Worm (Caenorhabditis elegans): ENCODE measurements around the gene F17C8.7.
"Not testable (repeated sequence)": the region's sequence is repeated elsewhere in the genome, so short reads cannot be mapped to it uniquely, and the experiment has no call there.

Gene F17C8.7

DNA sequence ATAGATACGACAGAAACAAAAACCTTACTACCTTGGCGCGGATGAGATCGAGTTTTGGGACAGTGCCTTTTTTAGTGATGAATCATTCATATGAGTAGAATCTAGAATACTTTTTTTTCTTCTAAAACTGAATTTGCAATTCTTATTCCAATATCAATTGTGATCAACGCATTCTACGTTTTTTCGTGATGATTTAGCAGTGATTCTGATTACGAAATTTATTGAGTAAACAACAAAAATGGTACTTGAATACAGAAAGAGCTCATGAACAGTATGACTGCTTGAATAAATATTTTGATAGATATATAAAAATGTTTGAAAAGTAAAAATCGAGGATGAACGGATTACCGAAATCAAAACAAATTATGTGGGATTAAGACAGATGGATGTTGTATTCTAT, 20.5 kb upstream of the F17C8.7 start, which contains the start of gene him-18:
TSS of gene him-18 (minus strand) at position 101 of the 400 bp plus-strand sequence.
- no peak for TF ChIP-seq dao-5 (tag; optimal IDR thresholded peaks at IDR 0.05)
- TF ChIP-seq him-1 (tag; optimal IDR thresholded peaks at IDR 0.05): no peak
- TF ChIP-seq W03F9.2 (tag; optimal IDR thresholded peaks at IDR 0.05): no peak

DNA sequence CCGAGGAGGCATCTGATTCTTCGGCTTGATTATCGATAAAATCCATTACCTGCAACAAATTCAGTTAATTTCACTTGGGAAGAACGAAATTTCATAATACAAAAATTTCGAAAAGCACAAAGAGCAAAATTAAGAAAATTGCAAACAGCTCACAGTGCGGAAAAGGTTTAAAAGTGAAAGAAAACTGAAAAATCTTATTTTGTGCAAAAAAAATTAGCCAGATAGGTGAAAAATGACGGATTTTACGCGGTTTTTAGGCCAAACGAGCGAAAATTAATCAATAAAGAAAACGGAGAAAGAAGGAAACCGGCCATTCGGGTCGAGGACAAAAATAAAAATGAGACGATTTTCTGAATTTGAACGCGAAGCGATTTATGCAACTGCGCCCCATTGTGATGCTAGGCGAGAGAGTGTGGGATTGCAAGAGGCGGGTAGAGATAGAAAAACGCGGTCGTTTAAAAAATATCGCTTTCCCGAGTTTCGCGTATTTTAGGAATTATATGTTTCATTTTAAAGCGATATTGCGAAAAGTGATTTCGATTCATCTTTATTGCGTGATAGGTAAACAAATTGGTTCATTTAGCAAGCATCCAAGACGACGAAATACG, 14.8 kb upstream of the F17C8.7 start, which contains the start of gene emb-5:
TSS of gene emb-5 (minus strand) at position 51 of the 608 bp plus-strand sequence.
- TF ChIP-seq dao-5 (tag; optimal IDR thresholded peaks at IDR 0.05): no peak
- no peak for TF ChIP-seq W03F9.2 (tag; optimal IDR thresholded peaks at IDR 0.05)
- no peak for TF ChIP-seq him-1 (tag; optimal IDR thresholded peaks at IDR 0.05)

DNA sequence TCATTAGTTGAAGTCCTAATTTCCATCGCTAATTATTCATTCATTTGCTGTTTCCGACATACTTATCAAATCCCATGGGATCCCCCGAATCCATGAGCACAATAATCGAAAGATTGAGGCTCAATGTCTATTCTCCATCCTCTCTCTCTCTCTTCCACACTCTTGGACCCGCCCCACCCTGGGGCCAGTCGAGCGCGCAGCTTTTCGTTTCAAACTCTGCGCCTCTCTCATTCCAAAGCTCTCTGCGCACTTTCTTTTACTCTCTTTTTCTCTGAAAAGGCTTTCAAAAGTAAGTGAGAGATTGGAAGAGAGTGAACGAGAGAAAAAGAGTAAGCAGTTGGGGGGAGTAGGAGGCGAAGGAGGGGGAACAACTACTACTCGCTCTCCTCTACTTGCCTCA, 13.8 kb upstream of the F17C8.7 start, which contains the start of gene acy-1:
TSS of gene acy-1 (plus strand) at position 346 of the 400 bp plus-strand sequence.
- TF ChIP-seq dao-5 (tag; optimal IDR thresholded peaks at IDR 0.05) (no peak), W03F9.2 (tag; optimal IDR thresholded peaks at IDR 0.05) (no peak), him-1 (tag; optimal IDR thresholded peaks at IDR 0.05) (peak; percentile 70)

DNA sequence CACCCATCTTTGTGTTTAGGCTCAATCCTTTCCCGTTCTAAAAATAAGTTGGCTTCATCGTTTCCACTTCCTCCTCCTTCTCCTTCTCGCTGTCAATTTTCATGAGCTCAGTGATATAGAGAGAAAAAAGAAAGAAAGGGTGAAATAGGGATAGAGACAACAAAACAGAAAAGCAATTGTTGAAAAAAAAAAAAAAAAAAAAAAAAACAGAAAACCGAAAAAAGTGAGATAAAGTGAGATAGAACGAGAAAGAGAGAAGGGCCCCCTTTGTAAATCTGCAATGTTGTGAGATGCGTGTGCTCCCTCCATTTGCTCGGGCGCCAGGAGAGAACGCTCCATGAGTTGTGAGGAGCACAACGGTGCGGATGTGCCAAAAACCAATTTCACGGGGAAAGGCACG, 11.6 kb upstream of the F17C8.7 start:
- TF ChIP-seq him-1 (tag; optimal IDR thresholded peaks at IDR 0.05) (peak; percentile 13), dao-5 (tag; optimal IDR thresholded peaks at IDR 0.05) (no peak)

DNA sequence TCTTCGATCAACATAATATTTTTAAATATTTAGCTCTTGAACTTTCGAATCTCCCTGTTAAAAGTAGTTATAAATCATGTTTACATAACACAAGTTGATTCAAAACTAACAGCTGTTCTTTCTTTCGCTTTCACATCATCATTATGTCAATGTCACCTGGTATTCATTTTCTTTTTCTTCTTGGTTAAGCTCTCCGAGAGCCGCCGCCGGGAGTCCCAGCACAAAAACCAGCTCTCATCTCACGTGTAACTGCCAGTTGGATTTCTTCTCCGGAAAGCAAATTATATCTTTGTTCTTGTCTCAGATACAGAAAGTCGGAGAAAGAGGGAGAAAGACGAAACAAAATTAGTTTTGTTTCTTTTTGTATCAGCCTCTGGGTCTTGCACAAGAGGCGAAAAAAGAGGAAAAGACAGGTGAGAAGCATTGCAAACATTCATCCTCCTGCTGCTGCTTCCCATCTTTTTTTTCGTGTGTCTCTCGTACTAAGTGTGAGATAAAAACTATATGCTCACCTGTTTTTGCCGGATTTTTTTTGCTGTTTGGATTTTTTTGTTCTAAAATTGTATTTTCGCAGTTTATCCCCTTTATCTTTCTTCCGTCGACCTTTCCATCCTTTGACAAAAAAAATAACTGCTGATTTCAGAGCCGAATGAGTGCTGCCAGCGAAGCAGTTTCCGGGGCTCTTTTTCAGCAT, 4.1 kb upstream of the F17C8.7 start, which contains the start of gene F17C8.3:
TSS of gene F17C8.3 (plus strand) at position 644 of the 694 bp plus-strand sequence.
- TF ChIP-seq dao-5 (tag; optimal IDR thresholded peaks at IDR 0.05) (no peak), him-1 (tag; optimal IDR thresholded peaks at IDR 0.05) (no peak), W03F9.2 (tag; optimal IDR thresholded peaks at IDR 0.05) (no peak)

DNA sequence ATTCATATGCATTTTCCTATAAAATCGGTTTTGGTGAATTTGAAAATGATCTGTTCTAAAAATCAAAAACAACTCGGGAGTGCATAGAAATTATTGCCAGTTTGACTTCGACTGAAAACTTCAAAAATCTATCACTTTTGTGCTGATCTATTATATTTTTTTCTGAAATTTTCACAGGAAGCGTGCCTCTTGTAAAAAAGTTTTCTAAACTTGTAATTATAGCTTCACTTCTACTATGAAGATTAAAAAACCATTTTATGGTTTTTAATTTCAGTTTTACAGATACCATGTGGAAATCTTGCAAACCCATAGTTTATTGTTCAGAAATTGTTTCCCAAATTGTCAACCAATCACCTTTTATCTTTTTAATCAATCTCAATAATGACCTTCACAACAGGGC, 1.5 kb upstream of the F17C8.7 start, which contains the start of gene F17C8.9:
TSS of gene F17C8.9 (plus strand) at position 301 of the 400 bp plus-strand sequence.
- TF ChIP-seq him-1 (tag; optimal IDR thresholded peaks at IDR 0.05): no peak
- no peak for TF ChIP-seq dao-5 (tag; optimal IDR thresholded peaks at IDR 0.05)
- TF ChIP-seq W03F9.2 (tag; optimal IDR thresholded peaks at IDR 0.05): no peak

DNA sequence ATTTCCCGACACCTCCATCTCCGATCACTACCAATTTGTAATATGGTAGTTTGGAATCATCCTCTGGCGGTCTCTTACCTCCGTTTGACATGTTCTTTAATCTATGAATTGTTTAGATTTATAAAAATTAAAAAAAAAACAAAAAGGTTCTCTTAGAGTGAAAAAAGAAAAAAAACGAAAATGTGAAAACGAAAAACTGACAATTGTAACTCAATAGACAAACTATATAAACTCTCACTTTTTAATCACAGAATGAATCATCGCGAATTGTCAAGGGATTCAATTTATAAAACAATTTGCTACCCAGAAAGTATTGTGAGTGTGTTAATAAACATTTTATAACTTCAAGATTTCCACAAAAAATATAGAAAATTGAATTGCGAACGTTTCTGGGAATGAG, 4.4 kb downstream of the F17C8.7 start, which contains the start of gene ras-2:
TSS of gene ras-2 (minus strand) at position 101 of the 400 bp plus-strand sequence.
- TF ChIP-seq him-1 (tag; optimal IDR thresholded peaks at IDR 0.05): no peak

DNA sequence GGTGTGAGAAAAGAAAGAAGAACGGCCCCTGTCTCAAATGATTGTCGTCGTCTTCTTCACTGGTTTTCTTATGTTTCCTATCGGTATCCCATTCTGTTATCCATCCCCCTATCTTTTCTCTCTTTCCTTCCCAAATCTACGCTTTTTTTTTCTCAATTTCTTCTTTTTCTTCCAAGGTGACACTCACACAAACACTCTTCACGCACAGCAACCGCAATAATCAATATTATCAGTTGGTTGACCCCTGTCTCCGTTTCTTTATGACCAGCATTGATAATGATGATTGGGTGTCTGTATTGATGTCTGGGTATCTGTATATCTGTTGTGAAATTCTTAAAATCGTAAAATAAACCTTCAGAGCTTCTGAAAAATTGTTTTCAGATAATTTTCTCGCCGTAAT, 5.3 kb downstream of the F17C8.7 start:
- TF ChIP-seq him-1 (tag; optimal IDR thresholded peaks at IDR 0.05) (no peak), dao-5 (tag; optimal IDR thresholded peaks at IDR 0.05) (no peak), W03F9.2 (tag; optimal IDR thresholded peaks at IDR 0.05) (peak; percentile 8)

DNA sequence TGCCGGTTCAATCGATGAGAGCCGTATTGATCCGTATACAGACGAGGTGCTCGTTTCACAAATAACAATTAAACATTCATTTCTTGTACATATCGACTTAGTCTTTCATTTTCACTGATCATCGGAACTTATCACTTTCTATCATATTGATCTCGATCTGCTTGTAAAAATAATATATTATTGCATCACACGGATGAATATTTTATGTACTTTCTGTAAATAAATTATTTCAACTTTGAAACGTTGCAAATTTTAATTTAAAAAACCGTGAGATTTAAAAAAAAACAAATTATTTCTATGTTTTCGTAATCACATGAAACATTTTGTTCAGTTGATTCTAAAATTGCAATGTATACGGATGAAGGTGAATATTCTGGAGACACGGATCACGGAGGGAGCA, 7.1 kb downstream of the F17C8.7 start, which contains the start of gene twk-6:
TSS of gene twk-6 (plus strand) at position 301 of the 400 bp plus-strand sequence.
- not testable (repeated sequence) for TF ChIP-seq W03F9.2, dao-5, him-1 (tag; optimal IDR thresholded peaks at IDR 0.05)

DNA sequence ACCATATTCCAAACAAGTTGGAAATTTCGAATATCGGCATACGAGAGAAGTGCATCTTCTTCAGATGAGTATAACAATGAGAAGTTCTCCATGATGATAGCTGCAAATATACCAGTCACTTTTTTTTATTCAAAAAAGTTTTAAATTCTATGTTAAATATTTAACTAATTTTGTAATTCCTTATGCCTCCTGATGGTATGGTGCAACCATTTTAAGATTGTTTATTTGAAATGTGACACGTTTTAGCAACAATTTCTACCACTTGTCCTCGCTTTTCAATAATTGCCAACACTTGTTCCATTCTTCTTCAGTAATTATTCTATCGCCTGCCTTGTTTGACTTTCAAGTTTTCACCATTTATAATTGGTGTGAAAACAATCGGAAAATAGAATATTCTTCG, 10.4 kb downstream of the F17C8.7 start, which contains the start of gene F17C8.6:
TSS of gene F17C8.6 (minus strand) at position 101 of the 400 bp plus-strand sequence.
- no peak for TF ChIP-seq W03F9.2 (tag; optimal IDR thresholded peaks at IDR 0.05)
- TF ChIP-seq him-1 (tag; optimal IDR thresholded peaks at IDR 0.05): no peak
- TF ChIP-seq dao-5 (tag; optimal IDR thresholded peaks at IDR 0.05): no peak

DNA sequence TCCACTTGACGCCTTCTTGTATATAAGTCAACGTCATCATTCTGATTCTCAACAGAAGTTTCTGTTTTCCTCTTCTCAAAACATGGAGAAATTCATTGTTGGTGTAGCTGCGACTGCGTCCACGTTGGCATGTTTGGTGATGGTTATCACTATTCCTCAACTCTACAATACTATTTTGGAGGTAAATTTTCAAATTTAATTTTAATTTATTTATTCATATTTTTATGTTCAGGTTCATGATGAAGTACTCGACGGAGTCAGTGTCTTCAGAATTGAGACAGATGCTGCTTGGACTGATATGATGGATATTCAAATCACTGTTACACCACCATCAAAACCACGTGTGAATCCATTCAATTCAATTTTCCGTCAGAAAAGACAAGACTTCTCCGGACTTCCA, 12.6 kb downstream of the F17C8.7 start, which contains the start of gene col-89:
TSS of gene col-89 (plus strand) at position 19 of the 400 bp plus-strand sequence.
- TF ChIP-seq W03F9.2 (tag; optimal IDR thresholded peaks at IDR 0.05) (no peak), him-1 (tag; optimal IDR thresholded peaks at IDR 0.05) (no peak), dao-5 (tag; optimal IDR thresholded peaks at IDR 0.05) (no peak)

DNA sequence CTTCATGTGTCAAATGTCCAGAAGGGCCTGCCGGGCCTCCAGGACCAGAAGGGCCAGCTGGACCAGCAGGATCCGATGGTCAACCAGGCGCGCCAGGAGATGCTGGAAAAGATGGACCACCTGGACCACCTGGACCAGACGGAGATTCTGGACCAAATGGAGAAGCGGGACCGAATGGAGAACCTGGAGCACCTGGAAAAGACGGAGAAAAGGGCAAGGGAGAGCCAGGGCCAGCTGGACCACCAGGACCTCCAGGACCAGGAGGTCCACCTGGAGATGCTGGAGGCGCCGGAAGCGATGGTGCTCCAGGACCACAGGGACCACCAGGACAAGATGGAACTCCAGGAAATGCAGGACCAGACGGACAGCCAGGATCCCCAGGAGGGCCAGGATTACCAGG, 13.1 kb downstream of the F17C8.7 start:
- TF ChIP-seq dao-5 (tag; optimal IDR thresholded peaks at IDR 0.05): no peak
- TF ChIP-seq him-1 (tag; optimal IDR thresholded peaks at IDR 0.05): no peak
- no peak for TF ChIP-seq W03F9.2 (tag; optimal IDR thresholded peaks at IDR 0.05)

DNA sequence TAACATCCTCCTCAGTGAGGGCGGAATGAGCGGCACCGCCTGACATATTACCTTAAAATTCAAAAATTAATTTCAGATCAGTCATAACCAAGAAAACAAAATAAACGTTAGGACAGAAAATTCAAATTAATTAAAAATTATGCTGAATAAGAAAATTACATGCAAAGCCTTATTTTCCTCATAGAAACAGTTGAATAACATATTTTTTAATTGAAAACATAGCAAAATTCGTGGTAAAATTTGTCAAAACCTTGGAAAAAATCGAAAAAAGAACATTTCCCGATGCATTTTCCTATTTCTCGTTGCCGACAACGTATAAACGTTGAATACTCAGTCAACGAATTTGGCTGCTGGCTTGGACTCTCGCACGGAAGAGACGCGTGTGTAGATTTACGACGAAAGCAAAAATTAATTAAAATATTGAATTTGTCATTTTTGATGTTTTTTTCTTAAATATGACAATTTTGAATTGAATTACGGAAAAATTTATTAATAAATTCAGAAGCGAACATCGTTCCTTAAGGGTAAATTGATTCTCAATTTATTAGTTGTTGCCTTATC, 18.5 kb downstream of the F17C8.7 start, which contains the start of the genes rps-0 and rbg-3:
TSS of gene rps-0 (minus strand) at position 51 of the 561 bp plus-strand sequence.
TSS of gene rbg-3 (plus strand) at position 424 of the 561 bp plus-strand sequence.
- TF ChIP-seq dao-5 (tag; optimal IDR thresholded peaks at IDR 0.05): no peak
- no peak for TF ChIP-seq him-1 (tag; optimal IDR thresholded peaks at IDR 0.05)
- TF ChIP-seq W03F9.2 (tag; optimal IDR thresholded peaks at IDR 0.05): peak; percentile 91

Measured in whole organism, L4/young adult.